Worm (Caenorhabditis elegans) whole organism, L1 larva: ENCODE results near the gene W08F4.3.
"Not testable (repeated sequence)": the region's sequence is repeated elsewhere in the genome, so short reads cannot be mapped to it uniquely, and the experiment has no call there.

Source experiments
- lin-13 ChIP-seq: fragments of 150-350 bp; optimal IDR thresholded peaks from 2 replicates; lab custom pipeline; 2014; ENCODE audit warnings: missing biosample characterization, missing genetic modification reagents, missing genetic modification characterization
- nhr-76 ChIP-seq: sonication (generic microtip); optimal IDR thresholded peaks from 2 replicates; lab custom pipeline; 2017; ENCODE audit warnings: missing biosample characterization, missing genetic modification characterization
- unc-130 ChIP-seq: fragments of 150-350 bp; optimal IDR thresholded peaks from 2 replicates; lab custom pipeline; 2017; ENCODE audit warnings: missing biosample characterization, missing genetic modification characterization, inconsistent platforms

DNA sequence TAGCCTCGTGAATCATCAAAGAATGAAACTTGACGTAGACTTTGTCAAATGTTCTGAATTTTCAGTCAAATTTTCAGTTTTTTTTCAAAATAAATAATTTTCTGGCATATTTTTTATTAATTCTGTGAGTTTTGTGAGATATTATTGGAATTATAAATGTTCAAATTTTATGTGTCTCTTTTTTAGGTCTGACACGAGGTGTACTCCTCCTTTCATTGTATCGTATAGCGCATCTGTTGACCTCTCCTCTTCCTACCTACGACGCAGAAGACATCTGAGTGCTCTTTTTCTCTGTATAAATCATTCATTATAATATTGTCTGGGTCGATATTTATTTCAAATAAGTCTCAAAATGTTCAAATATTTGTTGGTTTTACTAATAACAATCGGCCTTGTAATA is 45.2 kb upstream of the W08F4.3 start, which contains the start of gene T27A1.3:
- TF ChIP-seq nhr-76 (tag; lab: Kevin White, UChicago); unc-130 (tag; lab: Kevin White, UChicago); lin-13 (GFP tag; lab: Kevin White, UChicago): not testable (repeated sequence)
